Worm (Caenorhabditis elegans) whole organism, late embryonic: ENCODE measurements around the gene F54F7.3.

ENCODE experiments used
- ceh-31 ChIP-seq: sonication (generic microtip); optimal IDR thresholded peaks from 2 replicates; lab custom pipeline; 2016; ENCODE audit warnings: missing genetic modification characterization, missing compliant biosample characterization
- nhr-11 ChIP-seq: fragments of 150-350 bp; optimal IDR thresholded peaks from 2 replicates; lab custom pipeline; 2014; ENCODE audit warnings: missing biosample characterization, missing genetic modification characterization
- pqm-1 ChIP-seq: sonication (generic microtip); optimal IDR thresholded peaks from 2 replicates; lab custom pipeline; 2016; ENCODE audit warnings: missing genetic modification characterization, missing compliant biosample characterization
- sox-2 ChIP-seq: fragments of 200-800 bp; sonication (Bioruptor generic); IDR thresholded peaks from 2 replicates; pipeline ENCODE4 v1.3.6; 2022; ENCODE audit warnings: missing genetic modification reagents, missing genetic modification characterization, missing compliant biosample characterization

- TF ChIP-seq sox-2 (GFP tag; lab: Robert Waterston, UW) (no peak), pqm-1 (tag; lab: Kevin White, UChicago) (no peak), nhr-11 (no peak), ceh-31 (tag; lab: Kevin White, UChicago) (no peak)
Observed at ce11 chrX:11848618-11849017, 1.4 kb downstream of the F54F7.3 start, which contains the start of gene F54F7.9.
